Fruit fly (Drosophila melanogaster): ENCODE measurements around the gene CG9231.

DNA sequence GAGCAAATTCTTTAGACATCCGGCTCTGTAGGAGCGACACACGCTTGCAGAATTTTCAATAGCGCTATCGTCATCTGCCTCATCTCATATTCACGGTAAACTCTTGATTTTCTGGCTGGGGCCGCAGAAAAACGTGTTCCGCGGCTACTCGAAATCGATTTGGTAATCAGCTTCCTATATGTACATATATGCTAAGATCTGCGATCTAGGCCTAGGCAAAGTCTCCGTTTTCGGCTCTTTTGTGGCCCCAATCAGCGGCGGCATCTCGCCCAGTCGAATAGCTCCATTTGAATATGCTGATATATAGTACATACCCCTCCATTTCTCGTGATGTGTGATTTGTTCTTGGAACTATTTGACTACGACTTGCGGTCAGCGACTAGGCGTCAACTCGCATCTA, 22.8 kb downstream of the CG9231 start:
- no peak for TF ChIP-seq CG8478 (optimal IDR thresholded peaks at IDR 0.05)
- no peak for TF ChIP-seq CTCF (optimal IDR thresholded peaks at IDR 0.05)

All from S2 (cell line).